Fruit fly (Drosophila melanogaster): Measurements from ENCODE around the gene CG33271.

CG33271 gene

DNA sequence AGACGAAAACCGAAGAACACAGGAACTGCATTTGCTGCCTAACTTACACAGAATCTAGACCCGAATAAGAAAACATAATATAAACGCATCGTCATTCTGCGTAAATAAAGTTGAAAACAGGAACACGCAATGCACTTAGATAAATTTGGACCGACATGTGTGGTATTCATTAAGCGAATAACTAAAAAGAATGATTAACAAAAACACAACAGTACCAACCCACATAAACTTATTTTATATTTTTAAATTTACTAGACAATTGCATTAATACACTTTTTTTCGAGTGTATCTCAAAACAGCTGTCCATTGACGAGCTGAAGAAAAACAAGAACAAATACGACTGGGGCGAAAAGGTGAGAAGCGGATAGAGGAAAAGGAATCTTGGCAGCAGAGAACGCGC lies 23.0 kb downstream of the CG33271 start (continued):
- TF ChIP-seq Rfx (GFP tag; IDR thresholded peaks at IDR 0.05) = peak; percentile 43; the same call in 1 of the 2 replicates
- peak; percentile 8 for TF ChIP-seq Fer1 (GFP tag; optimal IDR thresholded peaks at IDR 0.05)
- TF ChIP-seq CG30403 (GFP tag; optimal IDR thresholded peaks at IDR 0.05) = peak; percentile 86
- TF ChIP-seq z (GFP tag; IDR thresholded peaks at IDR 0.05) = 0 out of 3 replicates have a peak, but pooled peaks have one; percentile 5
- peak; percentile 84 for TF ChIP-seq Oli (tag; optimal IDR thresholded peaks at IDR 0.05)
- peak; percentile 60 for TF ChIP-seq CG16863 (GFP tag; optimal IDR thresholded peaks at IDR 0.05)
- peak; percentile 71 for TF ChIP-seq lab (GFP tag; optimal IDR thresholded peaks at IDR 0.05)
- TF ChIP-seq CG1647 (GFP tag; optimal IDR thresholded peaks at IDR 0.05) = peak; percentile 39
- peak; percentile 33 for TF ChIP-seq CG15514 (GFP tag; optimal IDR thresholded peaks at IDR 0.05)
- no peak for TF ChIP-seq toy (GFP tag; IDR thresholded peaks at IDR 0.05)
- TF ChIP-seq Kr (GFP tag; optimal IDR thresholded peaks at IDR 0.05) = peak; percentile 58
- peak; percentile 18 for TF ChIP-seq ab (GFP tag; optimal IDR thresholded peaks at IDR 0.05)
- peak; percentile 73 for TF ChIP-seq CG7271 (tag; optimal IDR thresholded peaks at IDR 0.05)
- TF ChIP-seq CG4282 (GFP tag; optimal IDR thresholded peaks at IDR 0.05) = no peak
- TF ChIP-seq Six4 (GFP tag; optimal IDR thresholded peaks at IDR 0.05) = peak; percentile 83
- TF ChIP-seq org-1 (GFP tag; optimal IDR thresholded peaks at IDR 0.05) = peak; percentile 75
- no peak for TF ChIP-seq NC2α (GFP tag; optimal IDR thresholded peaks at IDR 0.05)
- TF ChIP-seq ham (GFP tag; IDR thresholded peaks at IDR 0.05) = no peak
- TF ChIP-seq CG2202 (tag; optimal IDR thresholded peaks at IDR 0.05) = peak; percentile 93
- no peak for TF ChIP-seq usp (GFP tag; optimal IDR thresholded peaks at IDR 0.05)
- TF ChIP-seq pan (optimal IDR thresholded peaks at IDR 0.05) = no peak
- peak in 1 of 2 experiments; percentile 76 for TF ChIP-seq pan (GFP tag; optimal IDR thresholded peaks at IDR 0.05 in 1 of 2, IDR thresholded peaks at IDR 0.05 in 1 of 2)
- TF ChIP-seq MTF-1 (GFP tag; optimal IDR thresholded peaks at IDR 0.05; ENCODE audit: borderline replicate concordance) = peak; percentile 83
- TF ChIP-seq CG17328 (GFP tag; IDR thresholded peaks at IDR 0.05) = peak; percentile 83
- TF ChIP-seq kay (GFP tag; optimal IDR thresholded peaks at IDR 0.05) = peak; percentile 48
- TF ChIP-seq unc-4 (GFP tag; IDR thresholded peaks at IDR 0.05; ENCODE audit: partially characterized antibody) = no peak
- no peak for TF ChIP-seq CG17912 (GFP tag; optimal IDR thresholded peaks at IDR 0.05)
- peak; percentile 83 for TF ChIP-seq CG11504 (tag; optimal IDR thresholded peaks at IDR 0.05)
- TF ChIP-seq jing (GFP tag; optimal IDR thresholded peaks at IDR 0.05) = peak; percentile 72
- TF ChIP-seq C15 (GFP tag; IDR thresholded peaks at IDR 0.05) = 0 out of 3 replicates have a peak, but pooled peaks have one; percentile 7
- peak; percentile 80 for TF ChIP-seq oc (tag; optimal IDR thresholded peaks at IDR 0.05)
- no peak for TF ChIP-seq CG15073 (GFP tag; optimal IDR thresholded peaks at IDR 0.05)
- TF ChIP-seq CG8478 (optimal IDR thresholded peaks at IDR 0.05) = no peak
- peak; percentile 64 for TF ChIP-seq Fer3 (tag; optimal IDR thresholded peaks at IDR 0.05)
- TF ChIP-seq Dbx (GFP tag; IDR thresholded peaks at IDR 0.05) = 0 out of 3 replicates have a peak, but pooled peaks have one; percentile 11
- no peak for TF ChIP-seq CG14860 (GFP tag; IDR thresholded peaks at IDR 0.05; ENCODE audit: partially characterized antibody)
- no peak for TF ChIP-seq gro (GFP tag; optimal IDR thresholded peaks at IDR 0.05)
- TF ChIP-seq CG7786 (GFP tag; optimal IDR thresholded peaks at IDR 0.05) = peak; percentile 52
- peak; percentile 74 for TF ChIP-seq stwl (tag; optimal IDR thresholded peaks at IDR 0.05)
- TF ChIP-seq CG3065 (GFP tag; optimal IDR thresholded peaks at IDR 0.05) = peak; percentile 73
- TF ChIP-seq CG16779 (GFP tag; IDR thresholded peaks at IDR 0.05) = no peak
- peak; percentile 46 for TF ChIP-seq CG14965 (GFP tag; optimal IDR thresholded peaks at IDR 0.05; ENCODE audit: borderline replicate concordance)
- no peak for TF ChIP-seq Dip3 (GFP tag; optimal IDR thresholded peaks at IDR 0.05)
- TF ChIP-seq CG34224 (GFP tag; IDR thresholded peaks at IDR 0.05; ENCODE audit: partially characterized antibody) = no peak
- TF ChIP-seq CG9609 (GFP tag; optimal IDR thresholded peaks at IDR 0.05) = peak; percentile 67
- no peak for TF ChIP-seq CG34376 (GFP tag; optimal IDR thresholded peaks at IDR 0.05)
- peak; percentile 96 for TF ChIP-seq CG14710 (tag; optimal IDR thresholded peaks at IDR 0.05)
- peak; percentile 63 for TF ChIP-seq caup (GFP tag; optimal IDR thresholded peaks at IDR 0.05; ENCODE audit: severe bottlenecking)
- TF ChIP-seq D19B (GFP tag; optimal IDR thresholded peaks at IDR 0.05) = no peak
- TF ChIP-seq Sin3A (optimal IDR thresholded peaks at IDR 0.05) = no peak
- peak; percentile 73 for TF ChIP-seq dysf (GFP tag; IDR thresholded peaks at IDR 0.05)
- TF ChIP-seq CG6854 (GFP tag; optimal IDR thresholded peaks at IDR 0.05) = peak; percentile 11

Data from whole organism, embryonic.